Worm (Caenorhabditis elegans): ENCODE data around the gene F17A9.4.

DNA sequence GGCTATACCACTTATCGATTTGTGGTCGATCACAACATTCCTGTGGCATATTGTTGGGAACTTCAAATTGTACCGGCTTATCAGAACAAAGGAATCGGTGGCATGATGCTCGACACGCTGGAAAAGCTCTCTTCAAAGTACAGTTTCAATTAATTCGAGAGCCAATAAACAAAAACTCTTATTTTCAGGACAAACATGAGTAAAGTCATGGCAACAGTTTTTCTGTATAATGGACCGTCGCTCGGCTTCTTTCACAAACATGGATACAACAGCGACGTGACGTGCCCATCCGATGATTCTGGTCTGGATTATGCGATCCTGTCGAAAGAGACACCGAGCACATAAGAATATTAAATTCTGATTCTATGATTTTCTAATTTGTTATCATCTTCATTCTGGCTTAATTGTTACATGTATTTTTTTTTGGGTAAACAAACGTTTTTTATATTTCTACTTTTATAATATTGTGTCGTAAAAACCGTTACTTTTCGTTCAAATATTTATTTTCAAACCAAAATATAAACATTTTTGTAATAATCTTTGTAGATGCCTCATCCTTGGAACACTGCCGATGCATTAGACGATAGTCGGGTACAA is 13.8 kb downstream of the F17A9.4 start, which contains the start of gene smut-1:
- TF ChIP-seq W03F9.2 (tag; optimal IDR thresholded peaks at IDR 0.05) (no peak), dao-5 (tag; optimal IDR thresholded peaks at IDR 0.05) (no peak)

Data from whole organism, L4/young adult.